Worm (Caenorhabditis elegans): Measurements from ENCODE around the gene irld-22.

The irld-22 gene

ce11 chrV:3903424-3903823 lies 3.4 kb upstream of the irld-22 start:
- TF ChIP-seq unc-62 (GFP tag; optimal IDR thresholded peaks at IDR 0.05) = no peak

DNA sequence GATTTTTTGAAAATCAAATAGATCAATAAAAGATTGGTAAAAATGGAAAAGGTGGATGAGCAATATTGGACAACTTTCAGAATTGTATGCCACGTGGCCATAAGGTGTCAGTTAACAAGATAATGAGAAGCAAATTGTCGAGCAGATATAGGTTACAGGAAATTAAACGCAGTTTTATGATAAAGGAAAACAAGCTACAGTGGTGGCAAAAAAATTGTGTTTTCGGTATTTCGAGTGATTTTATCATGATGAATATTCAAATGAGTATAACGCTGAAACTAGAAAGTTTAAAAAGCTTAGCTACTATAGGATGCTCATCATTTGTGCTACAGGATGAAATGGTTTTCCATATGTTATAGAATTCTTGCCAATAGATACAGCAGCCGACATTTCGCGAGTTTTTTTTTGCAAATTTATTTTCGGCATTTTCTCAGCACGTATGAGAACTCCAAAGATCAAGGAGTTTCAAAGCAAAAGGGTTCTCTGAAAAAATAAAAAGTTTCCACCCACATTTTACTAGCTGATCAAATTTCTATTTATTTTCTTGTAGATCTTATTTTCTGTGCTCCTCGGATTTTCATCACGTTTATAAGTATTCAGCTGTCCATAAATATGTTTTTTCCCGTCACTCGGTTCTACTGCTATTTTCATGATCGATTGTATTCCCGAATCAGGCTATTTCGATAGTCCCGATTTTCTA lies 2.6 kb upstream of the irld-22 start, which contains the start of the genes str-229 and srh-190:
Gene str-229 (minus strand): TSS at position 101 of the 700 bp plus-strand sequence.
Gene srh-190 (plus strand): TSS at position 650 of the 700 bp plus-strand sequence.
- TF ChIP-seq unc-62 (GFP tag; optimal IDR thresholded peaks at IDR 0.05) = no peak

DNA sequence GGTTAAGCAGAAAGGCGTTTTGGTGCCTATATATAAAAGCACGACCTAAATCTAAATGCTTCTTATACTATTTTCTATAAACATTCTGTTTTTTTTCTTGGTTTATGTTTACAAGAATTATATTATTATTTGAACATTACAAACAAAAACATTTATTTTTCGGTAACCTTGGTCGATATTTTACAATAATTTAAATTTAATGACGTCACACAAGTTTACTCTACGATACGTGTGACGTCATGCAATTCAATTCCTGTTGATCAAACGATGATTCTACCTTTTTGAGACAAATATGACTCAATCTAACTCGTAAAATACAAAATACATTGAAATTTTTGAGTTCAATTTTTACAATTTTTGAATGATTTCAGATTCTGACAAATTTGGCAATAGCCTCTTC lies 4.0 kb downstream of the irld-22 start:
- TF ChIP-seq unc-62 (GFP tag; optimal IDR thresholded peaks at IDR 0.05) = no peak

DNA sequence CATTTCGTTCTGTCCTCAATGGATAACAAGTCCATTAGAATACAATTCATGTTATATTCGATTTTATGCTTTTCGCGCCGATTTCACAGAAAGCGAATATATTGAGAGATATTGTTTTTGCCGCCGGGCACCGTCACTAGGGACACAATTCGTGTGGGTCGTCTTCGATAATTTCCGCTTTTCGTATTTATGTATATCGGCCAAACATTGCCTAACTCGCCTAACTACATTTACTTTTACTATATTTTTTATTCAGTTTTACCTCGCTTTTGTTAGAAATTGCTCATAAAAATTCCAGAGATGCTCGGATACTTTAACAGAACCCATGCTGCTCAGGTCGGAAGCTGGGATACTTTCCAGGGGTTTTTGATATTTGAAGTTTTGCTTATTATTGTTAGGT lies 5.3 kb downstream of the irld-22 start, which contains the start of gene sre-9:
Gene sre-9 (plus strand): TSS at position 301 of the 400 bp plus-strand sequence.
- TF ChIP-seq unc-62 (GFP tag; optimal IDR thresholded peaks at IDR 0.05) = no peak

DNA sequence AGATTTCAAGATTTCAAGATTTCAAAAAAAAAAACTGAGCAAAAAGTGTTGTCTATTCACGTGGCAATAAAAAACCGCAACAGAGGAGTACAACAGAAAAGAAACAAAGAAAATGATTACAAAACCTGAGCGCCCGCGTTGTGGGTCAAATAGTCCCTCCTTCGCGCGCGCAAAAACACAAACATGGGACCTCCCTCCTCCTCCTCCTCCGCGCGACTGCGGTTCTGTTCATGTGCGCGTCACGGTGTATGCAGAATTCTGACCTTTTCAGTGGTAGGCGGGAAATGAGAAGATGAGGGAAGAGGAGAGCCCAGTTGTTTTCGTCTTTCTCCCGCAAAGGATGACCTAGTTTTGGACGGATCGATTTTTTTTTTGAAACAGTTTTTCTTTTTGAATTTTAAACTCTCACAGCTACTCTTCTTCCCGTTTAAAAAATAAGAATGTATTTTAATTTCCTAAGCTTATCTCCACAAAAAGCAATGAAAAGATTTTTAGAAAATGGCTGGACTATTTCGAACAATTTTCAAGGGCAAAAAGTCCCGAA lies 7.6 kb downstream of the irld-22 start, which contains the start of gene C17E7.4:
Gene C17E7.4 (plus strand): TSS at position 494 of the 544 bp plus-strand sequence.
- TF ChIP-seq unc-62 (GFP tag; optimal IDR thresholded peaks at IDR 0.05) = no peak

DNA sequence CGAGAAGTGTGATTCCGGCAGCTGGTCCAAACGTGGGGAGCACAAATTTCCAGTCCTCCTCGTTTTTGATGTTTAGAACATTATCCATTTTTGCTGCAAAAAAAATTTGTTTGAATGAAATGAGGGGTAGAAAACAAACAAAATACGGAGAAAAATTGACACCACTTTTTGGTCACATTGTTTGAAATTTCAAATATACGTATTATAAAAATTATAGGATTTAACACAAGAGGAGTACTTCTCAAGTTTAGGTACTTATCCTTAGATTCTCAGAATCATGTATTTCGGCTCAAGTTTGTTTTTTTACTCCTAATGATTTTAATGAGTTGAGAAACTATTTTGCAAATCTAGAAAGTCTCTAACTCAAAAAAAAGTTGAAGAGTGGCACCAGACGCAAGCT lies 8.1 kb downstream of the irld-22 start, which contains the start of gene C17E7.12:
Gene C17E7.12 (minus strand): TSS at position 101 of the 400 bp plus-strand sequence.
- TF ChIP-seq unc-62 (GFP tag; optimal IDR thresholded peaks at IDR 0.05) = no peak

DNA sequence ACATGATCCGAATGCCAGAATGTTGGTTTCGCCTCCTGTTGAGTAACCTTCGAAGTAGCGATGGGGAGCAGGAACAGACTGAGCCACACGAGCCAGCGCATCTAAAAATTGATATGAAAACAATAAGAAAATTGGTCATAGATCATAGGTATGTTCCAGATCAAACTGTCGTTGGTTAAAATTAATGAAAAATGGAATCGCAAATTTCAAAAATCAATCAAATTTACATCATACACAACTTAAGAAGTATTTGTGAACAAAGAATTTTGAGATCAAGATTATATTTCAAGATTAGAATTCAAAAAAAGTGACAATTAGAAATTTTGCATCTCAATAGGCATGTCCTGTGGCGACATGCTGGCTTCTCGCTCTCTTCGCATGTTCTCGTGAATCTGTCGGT lies 9.2 kb downstream of the irld-22 start, which contains the start of gene C17E7.9:
Gene C17E7.9 (minus strand): TSS at position 101 of the 400 bp plus-strand sequence.
- no peak for TF ChIP-seq unc-62 (GFP tag; optimal IDR thresholded peaks at IDR 0.05)

DNA sequence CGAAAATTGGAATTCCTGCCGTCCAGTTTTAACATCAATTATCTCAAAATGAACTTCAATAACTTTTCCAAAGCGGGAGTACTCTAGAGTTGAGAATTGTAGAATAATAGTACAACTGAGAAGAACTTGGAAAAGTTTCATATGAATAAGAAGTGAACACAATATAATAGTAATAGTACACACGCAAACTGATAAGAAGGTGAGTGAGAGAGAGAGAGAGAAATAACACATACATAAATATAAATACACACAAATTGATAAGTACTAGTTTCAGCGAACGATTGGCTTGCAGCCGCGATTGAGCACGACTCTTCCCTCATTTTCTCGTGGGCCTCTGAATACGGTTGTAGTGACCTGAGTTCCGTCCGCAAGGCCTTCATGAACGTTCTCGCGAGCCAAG lies 10.9 kb downstream of the irld-22 start, which contains the start of gene C17E7.13:
Gene C17E7.13 (minus strand): TSS at position 176 of the 400 bp plus-strand sequence.
- TF ChIP-seq unc-62 (GFP tag; optimal IDR thresholded peaks at IDR 0.05) = no peak

DNA sequence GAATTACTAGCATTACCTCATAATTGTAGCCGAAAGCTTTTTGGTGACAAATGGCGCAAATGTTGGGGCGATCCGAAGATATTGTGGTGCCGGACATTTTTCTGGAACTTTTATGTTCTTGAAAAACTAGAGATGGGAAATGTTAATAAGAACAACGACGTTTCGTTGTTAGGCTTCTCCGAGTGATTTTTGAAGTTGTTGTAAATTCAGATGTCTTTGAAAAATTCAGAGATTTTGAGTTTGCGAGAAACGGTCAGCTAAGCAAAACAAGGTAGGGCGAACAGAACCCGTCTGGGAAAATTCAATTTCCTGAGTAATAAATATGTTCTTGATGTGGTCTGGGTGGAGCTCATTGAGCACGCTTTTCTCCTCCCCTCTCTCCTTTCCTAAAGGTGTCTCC lies 13.9 kb downstream of the irld-22 start, which contains the start of gene nhr-124:
Gene nhr-124 (minus strand): TSS at position 101 of the 400 bp plus-strand sequence.
- TF ChIP-seq unc-62 (GFP tag; optimal IDR thresholded peaks at IDR 0.05) = no peak

DNA sequence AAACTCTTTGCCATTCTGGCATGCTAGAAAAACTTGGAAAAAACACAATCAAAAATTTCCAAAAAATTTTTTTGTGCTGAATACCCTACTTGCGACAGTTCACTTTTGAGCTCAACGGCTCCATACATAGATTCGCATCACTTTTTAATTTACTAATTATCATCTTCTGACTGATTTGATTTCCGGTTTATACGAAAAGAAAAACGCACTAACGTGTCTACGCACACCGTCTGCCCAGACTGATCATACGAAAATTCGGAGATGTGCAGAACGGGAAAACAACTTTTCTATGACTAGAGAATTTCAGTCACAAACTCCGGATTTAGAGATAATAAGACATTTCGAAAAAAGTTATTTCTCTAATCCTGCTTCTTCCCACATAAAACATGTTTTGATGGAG lies 15.5 kb downstream of the irld-22 start:
- no peak for TF ChIP-seq unc-62 (GFP tag; optimal IDR thresholded peaks at IDR 0.05)

DNA sequence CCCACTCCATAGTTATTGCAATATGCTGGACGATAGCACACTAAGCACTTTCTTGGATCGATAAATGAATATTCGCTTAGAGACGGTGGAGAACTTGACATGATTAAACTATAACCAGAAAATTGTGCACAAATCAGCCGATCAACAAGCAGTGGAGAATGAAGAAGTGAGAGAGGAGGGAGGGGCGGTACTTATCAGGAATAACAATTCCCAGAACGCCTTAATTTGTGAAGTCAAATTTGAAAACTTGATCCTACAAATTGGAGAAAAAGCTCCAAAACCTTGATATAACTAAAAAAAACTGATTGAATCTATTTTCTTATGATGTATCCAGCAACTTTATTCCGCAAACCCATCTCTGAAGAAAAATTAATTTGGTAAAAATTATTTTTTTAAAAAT lies 21.8 kb downstream of the irld-22 start, which contains the start of gene nhr-159:
Gene nhr-159 (minus strand): TSS at position 101 of the 400 bp plus-strand sequence.
- TF ChIP-seq unc-62 (GFP tag; optimal IDR thresholded peaks at IDR 0.05) = no peak

ce11 chrV:3877242-3877641 lies 22.8 kb downstream of the irld-22 start:
- TF ChIP-seq unc-62 (GFP tag; optimal IDR thresholded peaks at IDR 0.05) = no peak

- TF ChIP-seq unc-62 (GFP tag; optimal IDR thresholded peaks at IDR 0.05) = no peak
These were observed 25.8 kb downstream of the irld-22 start, which contains the start of gene nhr-158 for ce11 chrV:3874102-3874744. TSS of gene nhr-158 (minus strand) at chrV:3874152.

- TF ChIP-seq unc-62 (GFP tag; optimal IDR thresholded peaks at IDR 0.05) = no peak
These were observed 29.6 kb downstream of the irld-22 start for ce11 chrV:3870359-3870758.

DNA sequence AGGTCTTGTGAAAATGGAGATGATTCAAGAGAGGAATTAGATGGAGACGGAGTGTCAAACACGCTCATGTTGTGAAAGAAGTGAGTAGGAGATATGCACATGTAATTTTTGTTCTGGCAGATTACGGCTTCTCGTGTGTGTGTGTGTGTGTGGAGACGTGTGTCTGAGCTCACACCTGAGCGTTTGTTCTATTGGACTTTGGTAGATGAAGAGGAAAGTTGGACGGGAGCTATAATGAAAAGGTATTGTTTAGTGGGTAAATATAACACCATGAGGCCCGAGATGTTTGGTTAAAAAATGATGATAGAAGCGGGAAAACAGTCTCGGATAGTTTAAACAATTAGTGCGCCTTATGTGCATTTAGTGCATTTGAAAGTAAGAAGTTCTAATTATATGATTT lies 31.1 kb downstream of the irld-22 start, which contains the start of gene nhr-157:
Gene nhr-157 (minus strand): TSS at position 101 of the 400 bp plus-strand sequence.
- TF ChIP-seq unc-62 (GFP tag; optimal IDR thresholded peaks at IDR 0.05) = no peak

ce11 chrV:3865273-3865672 lies 34.7 kb downstream of the irld-22 start:
- TF ChIP-seq unc-62 (GFP tag; optimal IDR thresholded peaks at IDR 0.05) = no peak
